Worm (Caenorhabditis elegans) whole organism, mixed stage, embryonic: ENCODE data around the gene K07F5.12.

Experiments used
- blmp-1 ChIP-seq: fragments of 150-350 bp; optimal IDR thresholded peaks from 2 replicates; lab custom pipeline; 2014; ENCODE audit warnings: missing biosample characterization, missing genetic modification characterization
- drap-1 ChIP-seq: fragments of 200-800 bp; sonication (Bioruptor generic); optimal IDR thresholded peaks from 3 replicates; lab custom pipeline; 2018; ENCODE audit warnings: mild to moderate bottlenecking, missing genetic modification characterization, missing compliant biosample characterization
- ham-2 ChIP-seq: fragments of 200-800 bp; sonication (Bioruptor generic); optimal IDR thresholded peaks from 2 replicates; lab custom pipeline; 2018; ENCODE audit warnings: mild to moderate bottlenecking, missing genetic modification characterization, missing compliant biosample characterization
- lsy-2 ChIP-seq: fragments of 150-350 bp; optimal IDR thresholded peaks from 2 replicates; lab custom pipeline; 2014; ENCODE audit warnings: missing biosample characterization, missing genetic modification characterization
- mab-5 ChIP-seq: fragments of 150-350 bp; optimal IDR thresholded peaks from 2 replicates; lab custom pipeline; 2014; ENCODE audit warnings: missing biosample characterization, missing genetic modification characterization
- nhr-12 ChIP-seq: fragments of 150-350 bp; optimal IDR thresholded peaks from 2 replicates; lab custom pipeline; 2014; ENCODE audit warnings: missing biosample characterization, missing genetic modification characterization
- nhr-28 ChIP-seq: fragments of 150-350 bp; optimal IDR thresholded peaks from 2 replicates; lab custom pipeline; 2014; ENCODE audit warnings: missing biosample characterization, missing genetic modification characterization
- nhr-76 ChIP-seq: sonication (generic microtip); optimal IDR thresholded peaks from 2 replicates; lab custom pipeline; 2017; ENCODE audit warnings: missing biosample characterization, missing genetic modification characterization
- pha-4 ChIP-seq: fragments of 150-350 bp; optimal IDR thresholded peaks from 2 replicates; lab custom pipeline; 2018; ENCODE audit warnings: missing biosample characterization, missing genetic modification reagents, missing genetic modification characterization
- snpc-4 ChIP-seq: fragments of 150-350 bp; optimal IDR thresholded peaks from 2 replicates; lab custom pipeline; 2014; ENCODE audit warnings: missing biosample characterization, missing genetic modification characterization
- sptf-1 ChIP-seq: sonication (generic microtip); optimal IDR thresholded peaks from 2 replicates; lab custom pipeline; 2017; ENCODE audit warnings: mild to moderate bottlenecking, missing genetic modification characterization, moderate library complexity, missing compliant biosample characterization
- unc-120 ChIP-seq: sonication (generic microtip); optimal IDR thresholded peaks from 2 replicates; lab custom pipeline; 2017; ENCODE audit warnings: missing genetic modification characterization, missing compliant biosample characterization; ENCODE audit not compliant: poor library complexity, severe bottlenecking
- unc-39 ChIP-seq: fragments of 150-350 bp; optimal IDR thresholded peaks from 2 replicates; lab custom pipeline; 2014; ENCODE audit warnings: missing biosample characterization, missing genetic modification characterization
- unc-62 ChIP-seq: fragments of 150-350 bp; optimal IDR thresholded peaks from 2 replicates; lab custom pipeline; 2014; ENCODE audit warnings: missing biosample characterization, missing genetic modification reagents, missing genetic modification characterization

DNA sequence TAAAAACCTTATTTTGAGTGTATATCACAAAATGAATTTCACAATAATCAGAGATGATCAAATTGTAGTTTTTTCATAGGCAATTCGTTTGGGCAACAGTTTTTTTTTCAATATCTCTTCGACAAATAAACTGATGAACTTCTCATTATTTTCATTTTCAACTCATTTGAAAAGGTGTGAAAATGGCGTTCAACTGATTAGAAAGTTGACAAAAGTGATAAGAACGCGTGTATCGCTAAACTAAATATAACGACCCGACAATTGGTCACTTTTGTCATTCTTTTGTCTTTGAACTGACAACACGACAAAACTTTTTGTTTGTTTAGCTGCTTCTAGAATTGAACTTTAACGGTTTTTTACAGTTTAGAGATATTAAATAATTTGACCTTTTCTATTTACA, 860 bp upstream of the K07F5.12 start:
- TF ChIP-seq sptf-1 (tag; lab: Kevin White, UChicago) (no peak), blmp-1 (tag; lab: Kevin White, UChicago) (no peak), nhr-28 (no peak), nhr-76 (no peak), nhr-12 (tag; lab: Kevin White, UChicago) (no peak), ham-2 (GFP tag; lab: Kevin White, UChicago) (no peak), mab-5 (tag; lab: Kevin White, UChicago) (no peak), snpc-4 (tag; lab: Kevin White, UChicago) (no peak), pha-4 (tag; lab: Kevin White, UChicago) (no peak), unc-120 (tag; lab: Kevin White, UChicago) (no peak), lsy-2 (tag; lab: Kevin White, UChicago) (no peak), unc-62 (GFP tag; lab: Kevin White, UChicago) (no peak), drap-1 (GFP tag; lab: Kevin White, UChicago) (no peak), unc-39 (tag; lab: Kevin White, UChicago) (no peak)
